Worm (Caenorhabditis elegans) whole organism, L2 larva: ENCODE data around the gene T28A11.25.

Experiments
- R02D3.7 ChIP-seq: fragments of 150-350 bp; optimal IDR thresholded peaks from 2 replicates; lab custom pipeline; 2014; ENCODE audit warnings: missing biosample characterization, missing genetic modification characterization
- ZK546.5 ChIP-seq: sonication (generic microtip); optimal IDR thresholded peaks from 2 replicates; lab custom pipeline; 2017; ENCODE audit warnings: missing biosample characterization, missing genetic modification characterization
- aly-2 ChIP-seq: fragments of 150-350 bp; optimal IDR thresholded peaks from 2 replicates; lab custom pipeline; 2014; ENCODE audit warnings: missing biosample characterization, missing genetic modification characterization
- ama-1 ChIP-seq: fragments of 150-350 bp; optimal IDR thresholded peaks from 2 replicates; lab custom pipeline; 2018; ENCODE audit warnings: inconsistent platforms
- lsy-2 ChIP-seq, 2 experiments: fragments of 150-350 bp in 1 of 2; sonication (generic microtip) in 1 of 2; optimal IDR thresholded peaks; 2 replicates each; lab custom pipeline; 2014 to 2017; ENCODE audit warnings: missing biosample characterization in 2 of 2, missing genetic modification characterization in 2 of 2
- nhr-23 ChIP-seq: fragments of 150-350 bp; optimal IDR thresholded peaks from 2 replicates; lab custom pipeline; 2014; ENCODE audit warnings: missing biosample characterization, missing genetic modification reagents, missing genetic modification characterization

ce11 chrV:3324178-3324577, 42.6 kb downstream of the T28A11.25 start, which contains the start of gene C17B7.8:
- TF ChIP-seq nhr-23 (tag; lab: Kevin White, UChicago) (no peak), lsy-2 (tag; optimal IDR thresholded peaks at IDR 0.05; lab: Kevin White, UChicago) (no peak), ama-1 (no peak), ZK546.5 (tag; lab: Kevin White, UChicago) (no peak), R02D3.7 (tag; lab: Kevin White, UChicago) (no peak), aly-2 (tag; lab: Kevin White, UChicago) (no peak)
